Fruit fly (Drosophila melanogaster) whole organism, embryonic: Measurements from ENCODE around the gene sra.

Source experiments
- Asciz ChIP-seq: fragments of 200-800 bp; sonication (Bioruptor generic); optimal IDR thresholded peaks from 2 replicates; lab custom pipeline; 2017; ENCODE audit warnings: missing biosample characterization, mild to moderate bottlenecking, missing genetic modification characterization, missing genetic modification reagents
- CG10209 ChIP-seq: fragments of 200-800 bp; sonication (Bioruptor generic); optimal IDR thresholded peaks from 3 replicates; lab custom pipeline; 2017; ENCODE audit warnings: missing biosample characterization, mild to moderate bottlenecking, missing genetic modification characterization, missing genetic modification reagents
- CG10462 ChIP-seq: fragments of 200-800 bp; sonication (Bioruptor generic); optimal IDR thresholded peaks from 2 replicates; lab custom pipeline; 2016; ENCODE audit warnings: missing biosample characterization, missing genetic modification characterization
- CG10565 ChIP-seq: fragments of 200-800 bp; sonication (Bioruptor generic); optimal IDR thresholded peaks from 3 replicates; lab custom pipeline; 2016; ENCODE audit warnings: missing biosample characterization, mild to moderate bottlenecking, missing genetic modification characterization
- CG12219 ChIP-seq: fragments of 200-800 bp; sonication (Bioruptor generic); optimal IDR thresholded peaks from 3 replicates; lab custom pipeline; 2018; ENCODE audit warnings: missing biosample characterization, mild to moderate bottlenecking, missing genetic modification characterization
- CG17328 ChIP-seq: fragments of 200-800 bp; sonication (Bioruptor generic); IDR thresholded peaks from 2 replicates; pipeline ENCODE4 v1.3.6; 2022; ENCODE audit warnings: missing biosample characterization, missing genetic modification characterization
- CG17612 ChIP-seq: fragments of 200-800 bp; sonication (Bioruptor generic); IDR thresholded peaks from 2 replicates; pipeline ENCODE4 v1.3.6; 2022; ENCODE audit warnings: missing biosample characterization, missing genetic modification characterization
- CG17802 ChIP-seq: fragments of 200-800 bp; sonication (Bioruptor generic); optimal IDR thresholded peaks from 2 replicates; lab custom pipeline; 2018; ENCODE audit warnings: missing biosample characterization, mild to moderate bottlenecking, missing genetic modification characterization, moderate library complexity
- CG18599 ChIP-seq: fragments of 200-800 bp; sonication (Bioruptor generic); optimal IDR thresholded peaks from 3 replicates; lab custom pipeline; 2017; ENCODE audit warnings: missing biosample characterization, missing genetic modification characterization, mild to moderate bottlenecking, moderate library complexity, missing genetic modification reagents
- CG2712 ChIP-seq: fragments of 200-800 bp; optimal IDR thresholded peaks from 3 replicates; lab custom pipeline; 2019; ENCODE audit warnings: missing biosample characterization, mild to moderate bottlenecking, missing genetic modification characterization, moderate library complexity
- CG31388 ChIP-seq: fragments of 200-800 bp; sonication (Bioruptor generic); optimal IDR thresholded peaks from 2 replicates; lab custom pipeline; 2016; ENCODE audit warnings: missing biosample characterization, missing genetic modification characterization
- CG32767 ChIP-seq: fragments of 200-800 bp; sonication (Bioruptor generic); IDR thresholded peaks from 2 replicates; pipeline ENCODE4 v1.3.6; 2022; ENCODE audit warnings: missing biosample characterization, missing genetic modification characterization
- CG4328 ChIP-seq: fragments of 200-800 bp; sonication (Bioruptor generic); optimal IDR thresholded peaks from 3 replicates; lab custom pipeline; 2017; ENCODE audit warnings: missing biosample characterization, missing genetic modification reagents, missing genetic modification characterization
- CG4424 ChIP-seq: fragments of 200-800 bp; sonication (Bioruptor generic); optimal IDR thresholded peaks from 3 replicates; lab custom pipeline; 2016; ENCODE audit warnings: missing biosample characterization, missing genetic modification characterization
- CG4707 ChIP-seq: fragments of 200-800 bp; sonication (Bioruptor generic); optimal IDR thresholded peaks from 2 replicates; lab custom pipeline; 2018; ENCODE audit warnings: missing biosample characterization, mild to moderate bottlenecking, missing genetic modification characterization, moderate library complexity
- CG6175 ChIP-seq: fragments of 200-800 bp; sonication (Bioruptor generic); IDR thresholded peaks from 3 replicates; pipeline ENCODE4 v1.3.6; 2022; ENCODE audit warnings: missing biosample characterization, missing genetic modification characterization
- CG7372 ChIP-seq: fragments of 200-800 bp; sonication (Bioruptor generic); IDR thresholded peaks from 2 replicates; pipeline ENCODE4 v1.3.6; 2022; ENCODE audit warnings: missing biosample characterization, missing genetic modification characterization
- CG8924 ChIP-seq: fragments of 200-800 bp; optimal IDR thresholded peaks from 3 replicates; lab custom pipeline; 2019; ENCODE audit warnings: missing biosample characterization, mild to moderate bottlenecking, missing genetic modification characterization, moderate library complexity
- D ChIP-seq, 2 experiments: fragments of 200-800 bp in 1 of 2; fragments of >200 bp in 1 of 2; sonication (Bioruptor generic) in 1 of 2; optimal IDR thresholded peaks; 2 replicates in 1 of 2; 3 replicates in 1 of 2; lab custom pipeline; 2017; ENCODE audit warnings: mild to moderate bottlenecking in 1 of 2, missing biosample characterization in 1 of 2, missing genetic modification characterization in 1 of 2, missing genetic modification reagents in 1 of 2
- Doc2 ChIP-seq: fragments of 200-800 bp; sonication (Bioruptor generic); IDR thresholded peaks from 2 replicates; pipeline ENCODE4 v1.3.6; 2022; ENCODE audit warnings: missing biosample characterization, missing genetic modification characterization
- Fer3 ChIP-seq: fragments of 200-800 bp; sonication (Bioruptor generic); optimal IDR thresholded peaks from 2 replicates; lab custom pipeline; 2018; ENCODE audit warnings: missing biosample characterization, mild to moderate bottlenecking, missing genetic modification characterization, moderate library complexity
- H15 ChIP-seq: fragments of 200-800 bp; sonication (Bioruptor generic); IDR thresholded peaks from 3 replicates; pipeline ENCODE4 v1.3.6; 2022; ENCODE audit warnings: missing biosample characterization, missing genetic modification characterization
- HLH3B ChIP-seq: fragments of 200-800 bp; sonication (Bioruptor generic); IDR thresholded peaks from 2 replicates; pipeline ENCODE4 v1.3.6; 2022; ENCODE audit warnings: missing biosample characterization, missing genetic modification characterization
- Hmr ChIP-seq: fragments of 200-800 bp; sonication (Bioruptor generic); optimal IDR thresholded peaks from 3 replicates; lab custom pipeline; 2017; ENCODE audit warnings: mild to moderate bottlenecking, missing biosample characterization, missing genetic modification reagents, missing genetic modification characterization
- Jarid2 ChIP-seq: fragments of 200-800 bp; sonication (Bioruptor generic); optimal IDR thresholded peaks from 3 replicates; lab custom pipeline; 2017; ENCODE audit warnings: mild to moderate bottlenecking, missing biosample characterization, missing genetic modification reagents, missing genetic modification characterization
- MESR4 ChIP-seq: fragments of 200-800 bp; sonication (Bioruptor generic); optimal IDR thresholded peaks from 2 replicates; lab custom pipeline; 2018; ENCODE audit warnings: missing biosample characterization, mild to moderate bottlenecking, missing genetic modification characterization, moderate library complexity
- Mrtf ChIP-seq: fragments of 200-800 bp; sonication (Bioruptor generic); IDR thresholded peaks from 3 replicates; pipeline ENCODE4 v1.3.6; 2022; ENCODE audit warnings: missing biosample characterization, missing genetic modification characterization
- Pdp1 ChIP-seq, 2 experiments: fragments of 200-800 bp; sonication (Bioruptor generic); optimal IDR thresholded peaks; 3 replicates each; lab custom pipeline; 2016; ENCODE audit warnings: missing biosample characterization in 2 of 2, missing genetic modification characterization in 2 of 2, mild to moderate bottlenecking in 1 of 2, moderate library complexity in 1 of 2
- Side ChIP-seq: fragments of 200-800 bp; sonication (Bioruptor generic); optimal IDR thresholded peaks from 2 replicates; lab custom pipeline; 2016; ENCODE audit warnings: missing biosample characterization, missing genetic modification characterization
- TFAM ChIP-seq: fragments of 200-800 bp; sonication (Bioruptor generic); optimal IDR thresholded peaks from 2 replicates; lab custom pipeline; 2017; ENCODE audit warnings: missing biosample characterization, missing genetic modification characterization, inconsistent platforms
- Usf ChIP-seq: fragments of 200-800 bp; sonication (Bioruptor generic); optimal IDR thresholded peaks from 2 replicates; lab custom pipeline; 2017; ENCODE audit warnings: missing genotype, missing biosample characterization, missing genetic modification characterization
- ase ChIP-seq: fragments of 200-800 bp; sonication (Bioruptor generic); IDR thresholded peaks from 3 replicates; pipeline ENCODE4 v1.3.6; 2022; ENCODE audit warnings: missing biosample characterization, missing genetic modification characterization
- bowl ChIP-seq: fragments of 200-800 bp; sonication (Bioruptor generic); IDR thresholded peaks from 2 replicates; pipeline ENCODE4 v1.3.6; 2022; ENCODE audit warnings: missing biosample characterization, missing genetic modification characterization
- chinmo ChIP-seq: fragments of 200-800 bp; sonication (Bioruptor generic); IDR thresholded peaks from 4 replicates; pipeline ENCODE4 v1.3.6; 2022; ENCODE audit warnings: missing biosample characterization, missing genetic modification characterization; ENCODE audit not compliant: partially characterized antibody
- chn ChIP-seq: fragments of 200-800 bp; sonication (Bioruptor generic); optimal IDR thresholded peaks from 2 replicates; lab custom pipeline; 2016; ENCODE audit warnings: missing biosample characterization, missing genetic modification characterization
- ci ChIP-seq: fragments of 200-800 bp; sonication (Bioruptor generic); IDR thresholded peaks from 3 replicates; pipeline ENCODE4 v1.3.6; 2022; ENCODE audit warnings: missing biosample characterization, missing genetic modification characterization
- dati ChIP-seq: fragments of 200-800 bp; sonication (Bioruptor generic); IDR thresholded peaks from 2 replicates; pipeline ENCODE4 v1.3.6; 2022; ENCODE audit warnings: missing biosample characterization, missing genetic modification characterization
- dm ChIP-seq: fragments of 200-800 bp; sonication (Bioruptor generic); optimal IDR thresholded peaks from 3 replicates; lab custom pipeline; 2016; ENCODE audit warnings: missing biosample characterization, missing genetic modification characterization
- dmrt99B ChIP-seq: fragments of 200-800 bp; sonication (Bioruptor generic); optimal IDR thresholded peaks from 2 replicates; lab custom pipeline; 2018; ENCODE audit warnings: missing biosample characterization, mild to moderate bottlenecking, missing genetic modification characterization, moderate library complexity
- fd64A ChIP-seq: fragments of 200-800 bp; sonication (Bioruptor generic); optimal IDR thresholded peaks from 3 replicates; lab custom pipeline; 2018; ENCODE audit warnings: missing biosample characterization, mild to moderate bottlenecking, missing genetic modification characterization
- hth ChIP-seq: fragments of >200 bp; optimal IDR thresholded peaks from 2 replicates; lab custom pipeline; 2017; ENCODE audit warnings: inconsistent platforms
- insv ChIP-seq, 2 experiments: fragments of 200-800 bp; sonication (Bioruptor generic); optimal IDR thresholded peaks; 3 replicates each; lab custom pipeline; 2016 to 2018; ENCODE audit warnings: missing biosample characterization in 2 of 2, missing genetic modification characterization in 2 of 2
- lab ChIP-seq: fragments of 200-800 bp; sonication (Bioruptor generic); optimal IDR thresholded peaks from 3 replicates; lab custom pipeline; 2017; ENCODE audit warnings: missing biosample characterization, missing genetic modification characterization, mild to moderate bottlenecking, moderate library complexity, missing genetic modification reagents
- luna ChIP-seq: fragments of 200-800 bp; sonication (Bioruptor generic); optimal IDR thresholded peaks from 2 replicates; lab custom pipeline; 2016; ENCODE audit warnings: missing biosample characterization, missing genetic modification characterization
- prd ChIP-seq, 3 experiments: fragments of >200 bp in 2 of 3; fragments of 200-800 bp in 1 of 3; sonication (Bioruptor generic) in 1 of 3; optimal IDR thresholded peaks in 2 of 3; IDR thresholded peaks in 1 of 3; 2 replicates in 2 of 3; 3 replicates in 1 of 3; pipeline versions ENCODE4 v1.3.6 to Lab custom; 2017 to 2022; ENCODE audit warnings: missing biosample characterization in 1 of 3, missing genetic modification characterization in 1 of 3
- pros ChIP-seq: fragments of 200-800 bp; sonication (Bioruptor generic); optimal IDR thresholded peaks from 3 replicates; lab custom pipeline; 2019; ENCODE audit warnings: missing biosample characterization, mild to moderate bottlenecking, missing genetic modification characterization, moderate library complexity
- ssp ChIP-seq: fragments of 200-800 bp; sonication (Bioruptor generic); IDR thresholded peaks from 2 replicates; pipeline ENCODE4 v1.3.6; 2022; ENCODE audit warnings: missing biosample characterization, missing genetic modification characterization

The sra gene

dm6 chr3R:16221359-16222299 is 34.8 kb downstream of the sra start (continued):
- TF ChIP-seq insv (GFP tag; optimal IDR thresholded peaks at IDR 0.05; lab: Kevin White, UChicago) (peak in 1 of 2 experiments; percentile 77), Hmr (GFP tag; lab: Kevin White, UChicago) (peak; percentile 86), Usf (GFP tag; lab: Kevin White, UChicago) (peak; percentile 93), chn (GFP tag; lab: Kevin White, UChicago) (no peak), chinmo (GFP tag; lab: Robert Waterston, UW) (peak; percentile 97), CG17328 (GFP tag; lab: Robert Waterston, UW) (peak; percentile 66), ase (peak; percentile 51; the same call in 1 of the 3 replicates), CG32767 (GFP tag; lab: Robert Waterston, UW) (no peak; the same call in none of the 2 replicates), Asciz (peak; percentile 92), lab (GFP tag; lab: Kevin White, UChicago) (peak; percentile 85), dm (no peak), CG2712 (tag; lab: Kevin White, UChicago) (peak; percentile 95), CG4707 (GFP tag; lab: Kevin White, UChicago) (no peak), CG6175 (GFP tag; lab: Robert Waterston, UW) (peak; percentile 18; the same call in 1 of the 3 replicates), H15 (GFP tag; lab: Robert Waterston, UW) (peak; percentile 80), hth (no peak), pros (GFP tag; lab: Kevin White, UChicago) (peak; percentile 19), CG17612 (GFP tag; lab: Robert Waterston, UW) (no peak; the same call in 1 of the 2 replicates), CG7372 (GFP tag; lab: Robert Waterston, UW) (peak; percentile 84), prd (optimal IDR thresholded peaks at IDR 0.05; lab: Kevin White, UChicago) (no peak), prd (GFP tag; IDR thresholded peaks at IDR 0.05; lab: Robert Waterston, UW) (peak; percentile 79), HLH3B (GFP tag; lab: Robert Waterston, UW) (peak; percentile 76; the same call in 1 of the 2 replicates), CG31388 (GFP tag; lab: Kevin White, UChicago) (peak; percentile 40), CG4328 (peak; percentile 93), fd64A (GFP tag; lab: Kevin White, UChicago) (no peak), CG18599 (GFP tag; lab: Kevin White, UChicago) (peak; percentile 87), D (optimal IDR thresholded peaks at IDR 0.05; lab: Kevin White, UChicago) (no peak), D (GFP tag; optimal IDR thresholded peaks at IDR 0.05; lab: Kevin White, UChicago) (peak; percentile 95), Side (GFP tag; lab: Kevin White, UChicago) (no peak), CG10209 (GFP tag; lab: Kevin White, UChicago) (peak; percentile 98), Fer3 (tag; lab: Kevin White, UChicago) (peak; percentile 67), CG8924 (peak; percentile 96), Jarid2 (GFP tag; lab: Kevin White, UChicago) (peak; percentile 69), ci (peak; percentile 61; the same call in 2 of the 3 replicates), CG10462 (GFP tag; lab: Kevin White, UChicago) (peak; percentile 83), MESR4 (GFP tag; lab: Kevin White, UChicago) (no peak), CG17802 (tag; lab: Kevin White, UChicago) (no peak), Mrtf (peak; percentile 71), CG12219 (GFP tag; lab: Kevin White, UChicago) (peak; percentile 1), dmrt99B (tag; lab: Kevin White, UChicago) (peak; percentile 93), Doc2 (GFP tag; lab: Robert Waterston, UW) (no peak), TFAM (GFP tag; lab: Kevin White, UChicago) (no peak), Pdp1 (GFP tag; optimal IDR thresholded peaks at IDR 0.05; lab: Kevin White, UChicago) (peak in 1 of 2 experiments; percentile 55), bowl (GFP tag; lab: Robert Waterston, UW) (no peak), ssp (GFP tag; lab: Robert Waterston, UW) (peak; percentile 37; the same call in 1 of the 2 replicates), CG10565 (GFP tag; lab: Kevin White, UChicago) (peak; percentile 9), luna (GFP tag; lab: Kevin White, UChicago) (no peak), CG4424 (GFP tag; lab: Kevin White, UChicago) (peak; percentile 96), dati (peak; percentile 61)
